Fruit fly (Drosophila melanogaster): ENCODE results near the gene Cortactin.

DNA sequence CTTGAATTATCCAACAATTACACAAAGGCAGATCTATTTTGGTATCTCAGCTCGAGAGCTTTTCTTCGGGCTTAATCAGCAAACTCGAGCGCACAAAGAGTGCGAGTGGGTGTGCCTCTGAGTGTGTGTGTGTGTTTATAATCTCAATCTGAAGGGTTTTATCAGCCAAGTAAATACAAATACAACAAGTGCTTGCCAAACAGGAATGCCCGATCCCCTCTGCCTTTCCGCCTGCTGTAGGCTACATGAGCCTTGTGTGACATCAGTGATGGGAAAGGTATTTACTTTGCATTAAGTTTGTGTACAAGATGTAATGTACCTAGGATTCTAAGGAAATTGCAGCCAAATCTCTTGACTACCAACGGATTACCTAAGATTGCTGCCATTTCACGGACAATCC lies 25.1 kb upstream of the Cortactin start:
- TF ChIP-seq CG8478 (optimal IDR thresholded peaks at IDR 0.05) (no peak), CTCF (optimal IDR thresholded peaks at IDR 0.05) (no peak)

Data from S2 (cell line).